Fruit fly (Drosophila melanogaster) whole organism, embryonic: ENCODE results near the gene Tmtc2.

Source experiments
- Bdp1 ChIP-seq: fragments of 200-800 bp; sonication (Bioruptor generic); optimal IDR thresholded peaks from 3 replicates; lab custom pipeline; 2016; ENCODE audit warnings: missing biosample characterization, missing genetic modification characterization
- CG3995 ChIP-seq: fragments of 200-800 bp; sonication (Bioruptor generic); optimal IDR thresholded peaks from 3 replicates; lab custom pipeline; 2016; ENCODE audit warnings: missing biosample characterization, missing genetic modification characterization
- CG4360 ChIP-seq: fragments of 200-800 bp; sonication (Bioruptor generic); IDR thresholded peaks from 2 replicates; pipeline ENCODE4 v1.3.6; 2022; ENCODE audit warnings: missing biosample characterization, missing genetic modification characterization
- D19A ChIP-seq: fragments of 200-800 bp; optimal IDR thresholded peaks from 3 replicates; lab custom pipeline; 2019; ENCODE audit warnings: missing biosample characterization, mild to moderate bottlenecking, missing genetic modification characterization, moderate library complexity
- Med ChIP-seq: fragments of 200-800 bp; sonication (Bioruptor generic); peaks from one replicate; lab custom pipeline; 2016; ENCODE audit warnings: missing biosample characterization, missing genetic modification characterization, mild to moderate bottlenecking, inconsistent platforms, moderate library complexity
- Tbp ChIP-seq: fragments of >200 bp; optimal IDR thresholded peaks from 2 replicates; lab custom pipeline; 2018; ENCODE audit warnings: missing biosample characterization, missing genetic modification characterization
- da ChIP-seq: fragments of 200-800 bp; sonication (Bioruptor generic); optimal IDR thresholded peaks from 2 replicates; lab custom pipeline; 2016; ENCODE audit warnings: missing biosample characterization, missing genetic modification characterization
- gem ChIP-seq: fragments of 200-800 bp; sonication (Bioruptor generic); optimal IDR thresholded peaks from 2 replicates; lab custom pipeline; 2019; ENCODE audit warnings: missing biosample characterization, mild to moderate bottlenecking, missing genetic modification characterization, moderate library complexity
- rib ChIP-seq: fragments of 200-800 bp; sonication (Bioruptor generic); IDR thresholded peaks from 2 replicates; pipeline ENCODE4 v1.3.6; 2022; ENCODE audit warnings: missing biosample characterization, missing genetic modification characterization
- zfh2 ChIP-seq: fragments of 200-800 bp; sonication (Bioruptor generic); optimal IDR thresholded peaks from 2 replicates; lab custom pipeline; 2016; ENCODE audit warnings: missing biosample characterization, missing genetic modification characterization

DNA sequence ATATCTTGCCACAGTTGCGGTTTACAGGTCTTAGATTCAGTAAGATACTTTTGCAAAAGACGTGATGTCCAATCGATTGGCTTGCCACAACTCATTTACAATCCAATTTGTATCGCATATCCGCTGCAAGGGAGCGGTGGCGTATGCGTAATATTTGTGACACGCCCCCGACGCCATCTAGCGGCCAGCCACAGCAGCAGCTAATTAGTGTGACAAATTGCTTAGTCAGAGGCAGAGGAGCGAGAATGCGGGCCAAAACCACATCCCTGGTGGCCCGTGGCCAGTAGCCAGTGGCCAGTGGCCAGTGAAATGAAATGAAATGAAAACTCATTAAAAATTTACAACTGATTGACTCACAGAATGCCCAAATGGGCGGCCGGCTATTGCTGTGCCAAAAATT, 34.8 kb upstream of the Tmtc2 start:
- no peak for TF ChIP-seq zfh2 (GFP tag; lab: Kevin White, UChicago)
- TF ChIP-seq Bdp1 (GFP tag; lab: Kevin White, UChicago): no peak
- no peak for TF ChIP-seq Med (GFP tag; lab: Kevin White, UChicago)
- TF ChIP-seq rib (GFP tag; lab: Robert Waterston, UW): no peak
- TF ChIP-seq D19A (tag; lab: Kevin White, UChicago): no peak
- TF ChIP-seq CG3995 (GFP tag; lab: Kevin White, UChicago): no peak
- TF ChIP-seq CG4360 (GFP tag; lab: Robert Waterston, UW): no peak
- no peak for TF ChIP-seq gem (tag; lab: Kevin White, UChicago)
- no peak for TF ChIP-seq da (GFP tag; lab: Kevin White, UChicago)
- TF ChIP-seq Tbp (GFP tag; lab: Kevin White, UChicago): no peak
